Worm (Caenorhabditis elegans) whole organism, L4 larva: ENCODE results near the gene F59A6.11.

ENCODE experiments used
- F49E8.2 ChIP-seq: sonication (generic microtip); optimal IDR thresholded peaks from 2 replicates; lab custom pipeline; 2016; ENCODE audit warnings: missing compliant biosample characterization, mild to moderate bottlenecking, missing genetic modification characterization, borderline replicate concordance
- aha-1 ChIP-seq: fragments of 150-350 bp; peaks from one replicate; lab custom pipeline; 2014; ENCODE audit warnings: missing biosample characterization, missing genetic modification characterization
- daf-19 ChIP-seq: fragments of 200-800 bp; sonication (Bioruptor generic); conservative IDR thresholded peaks from 2 replicates; pipeline ENCODE4 v1.3.6; 2022; ENCODE audit warnings: missing genetic modification characterization, missing compliant biosample characterization
- zag-1 ChIP-seq: fragments of 150-350 bp; optimal IDR thresholded peaks from 2 replicates; lab custom pipeline; 2014; ENCODE audit warnings: missing biosample characterization, missing genetic modification characterization

F59A6.11 gene

ce11 chrII:4948118-4948517 is 50.4 kb downstream of the F59A6.11 start (continued):
- no peak for TF ChIP-seq aha-1 (tag; lab: Kevin White, UChicago)
- no peak for TF ChIP-seq F49E8.2
- no peak for TF ChIP-seq zag-1
- TF ChIP-seq daf-19 (GFP tag; lab: Robert Waterston, UW) = no peak
